Worm (Caenorhabditis elegans) whole organism, L2 larva: ENCODE measurements around the gene htz-1.

Experiments
- Y55F3AM.14 ChIP-seq: fragments of 200-800 bp; sonication (Bioruptor generic); optimal IDR thresholded peaks from 2 replicates; lab custom pipeline; 2018; ENCODE audit warnings: mild to moderate bottlenecking, missing genetic modification characterization, missing compliant biosample characterization
- ZK546.5 ChIP-seq: sonication (generic microtip); optimal IDR thresholded peaks from 2 replicates; lab custom pipeline; 2017; ENCODE audit warnings: missing biosample characterization, missing genetic modification characterization
- alr-1 ChIP-seq: fragments of 150-350 bp; optimal IDR thresholded peaks from 2 replicates; lab custom pipeline; 2014; ENCODE audit warnings: missing biosample characterization, missing genetic modification characterization
- ama-1 ChIP-seq: fragments of 150-350 bp; optimal IDR thresholded peaks from 2 replicates; lab custom pipeline; 2018; ENCODE audit warnings: inconsistent platforms
- lin-11 ChIP-seq: fragments of 150-350 bp; sonication (generic microtip); optimal IDR thresholded peaks from 2 replicates; lab custom pipeline; 2014; ENCODE audit warnings: missing biosample characterization, missing genetic modification characterization, inconsistent platforms, mixed read lengths
- lin-13 ChIP-seq: fragments of 150-350 bp; optimal IDR thresholded peaks from 2 replicates; lab custom pipeline; 2014; ENCODE audit warnings: missing biosample characterization, missing genetic modification reagents, missing genetic modification characterization
- mdl-1 ChIP-seq, 2 experiments: fragments of 150-350 bp in 1 of 2; sonication (generic microtip) in 1 of 2; optimal IDR thresholded peaks; 2 replicates each; lab custom pipeline; 2017; ENCODE audit warnings: missing biosample characterization in 2 of 2, missing genetic modification characterization in 2 of 2
- nhr-12 ChIP-seq: fragments of 150-350 bp; optimal IDR thresholded peaks from 2 replicates; lab custom pipeline; 2014; ENCODE audit warnings: missing biosample characterization, missing genetic modification characterization
- nhr-237 ChIP-seq: fragments of 150-350 bp; optimal IDR thresholded peaks from 2 replicates; lab custom pipeline; 2014; ENCODE audit warnings: missing biosample characterization, missing genetic modification characterization
- nhr-77 ChIP-seq: fragments of 150-350 bp; optimal IDR thresholded peaks from 2 replicates; lab custom pipeline; 2014; ENCODE audit warnings: missing biosample characterization, missing genetic modification characterization
- snpc-4 ChIP-seq: fragments of 150-350 bp; optimal IDR thresholded peaks from 2 replicates; lab custom pipeline; 2014; ENCODE audit warnings: missing biosample characterization, missing genetic modification characterization
- unc-39 ChIP-seq: fragments of 150-350 bp; optimal IDR thresholded peaks from 2 replicates; lab custom pipeline; 2014; ENCODE audit warnings: missing biosample characterization, missing genetic modification characterization
- unc-62 ChIP-seq: fragments of 150-350 bp; optimal IDR thresholded peaks from 2 replicates; lab custom pipeline; 2014; ENCODE audit warnings: missing biosample characterization, missing genetic modification reagents, missing genetic modification characterization
- zag-1 ChIP-seq: fragments of 150-350 bp; optimal IDR thresholded peaks from 2 replicates; lab custom pipeline; 2014; ENCODE audit warnings: missing biosample characterization, missing genetic modification characterization

- TF ChIP-seq mdl-1 (tag; optimal IDR thresholded peaks at IDR 0.05; lab: Kevin White, UChicago) (no peak), nhr-12 (tag; lab: Kevin White, UChicago) (no peak), lin-13 (GFP tag; lab: Kevin White, UChicago) (no peak), alr-1 (tag; lab: Kevin White, UChicago) (no peak), ama-1 (lab: Kevin White, UChicago) (no peak), nhr-77 (tag; lab: Kevin White, UChicago) (no peak), Y55F3AM.14 (GFP tag; lab: Kevin White, UChicago) (no peak), zag-1 (tag; lab: Kevin White, UChicago) (no peak), nhr-237 (tag; lab: Kevin White, UChicago) (no peak), unc-39 (no peak), unc-62 (GFP tag; lab: Kevin White, UChicago) (no peak), lin-11 (tag; lab: Kevin White, UChicago) (no peak), ZK546.5 (no peak), snpc-4 (tag; lab: Kevin White, UChicago) (no peak)
These were observed 32.6 kb downstream of the htz-1 start for ce11 chrIV:4478612-4479011.
